Fruit fly (Drosophila melanogaster): ENCODE data around the gene Cp36.

DNA sequence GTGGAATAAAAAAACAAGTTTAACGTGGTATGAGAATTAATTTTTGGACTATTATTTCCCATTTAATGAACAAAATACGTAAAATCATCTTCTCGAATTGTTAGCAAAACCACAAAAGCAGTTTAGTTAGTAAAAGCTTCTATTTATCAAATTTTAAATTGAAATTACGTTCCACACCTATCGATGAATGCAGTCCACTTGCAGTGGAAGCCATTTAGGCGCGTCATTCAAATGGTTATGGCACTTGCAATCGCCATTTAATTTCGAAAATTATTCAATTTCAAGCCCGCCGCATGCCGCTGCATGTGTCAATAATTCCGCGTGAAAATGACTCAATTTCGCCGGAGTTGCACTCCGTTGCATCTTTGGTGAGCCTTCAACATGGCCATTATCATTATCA is 36.2 kb upstream of the Cp36 start:
- TF ChIP-seq h (optimal IDR thresholded peaks at IDR 0.05) = no peak
- no peak for TF ChIP-seq psq (optimal IDR thresholded peaks at IDR 0.05)
- TF ChIP-seq insv (optimal IDR thresholded peaks at IDR 0.05) = no peak

Measured in Kc167 (cell line).